Fruit fly (Drosophila melanogaster): ENCODE data around the gene CG5280.

CG5280 gene

dm6 chr3L:9020436-9021370, 30.7 kb upstream of the CG5280 start (continued):
- TF ChIP-seq Taf1 (GFP tag; IDR thresholded peaks at IDR 0.05) = no peak
- no peak for TF ChIP-seq kah (GFP tag; optimal IDR thresholded peaks at IDR 0.05)
- TF ChIP-seq Six4 (GFP tag; optimal IDR thresholded peaks at IDR 0.05) = no peak
- no peak for TF ChIP-seq prd (optimal IDR thresholded peaks at IDR 0.05)
- peak; percentile 81 for TF ChIP-seq prd (GFP tag; IDR thresholded peaks at IDR 0.05)
- no peak for TF ChIP-seq ap (GFP tag; IDR thresholded peaks at IDR 0.05)
- peak; percentile 25; the same call in 1 of the 2 replicates for TF ChIP-seq Xrp1 (GFP tag; IDR thresholded peaks at IDR 0.05)
- TF ChIP-seq CG18599 (GFP tag; optimal IDR thresholded peaks at IDR 0.05) = peak; percentile 50
- TF ChIP-seq Rx (GFP tag; IDR thresholded peaks at IDR 0.05) = no peak
- TF ChIP-seq ro (GFP tag; IDR thresholded peaks at IDR 0.05) = no peak
- TF ChIP-seq CG30403 (GFP tag; optimal IDR thresholded peaks at IDR 0.05) = no peak
- TF ChIP-seq CG9932 (GFP tag; IDR thresholded peaks at IDR 0.05) = no peak; the same call in 1 of the 2 replicates
- no peak for TF ChIP-seq twi (tag; optimal IDR thresholded peaks at IDR 0.05)
- TF ChIP-seq CG13424 (tag; optimal IDR thresholded peaks at IDR 0.05) = no peak
- TF ChIP-seq bigmax (GFP tag; optimal IDR thresholded peaks at IDR 0.05) = no peak
- TF ChIP-seq Sin3A (optimal IDR thresholded peaks at IDR 0.05) = no peak
- no peak for TF ChIP-seq H2.0 (GFP tag; IDR thresholded peaks at IDR 0.05)
- no peak for TF ChIP-seq tio (GFP tag; optimal IDR thresholded peaks at IDR 0.05)
- TF ChIP-seq bcd (GFP tag; optimal IDR thresholded peaks at IDR 0.05) = no peak
- TF ChIP-seq PHDP (tag; optimal IDR thresholded peaks at IDR 0.05) = no peak
- TF ChIP-seq zf30C (GFP tag; optimal IDR thresholded peaks at IDR 0.05) = peak; percentile 79
- no peak for TF ChIP-seq CG2875 (GFP tag; optimal IDR thresholded peaks at IDR 0.05)
- TF ChIP-seq CG9437 (GFP tag; optimal IDR thresholded peaks at IDR 0.05) = no peak
- no peak for TF ChIP-seq sna (GFP tag; IDR thresholded peaks at IDR 0.05; ENCODE audit: partially characterized antibody)

dm6 chr3L:9019196-9019662, 29.2 kb upstream of the CG5280 start, which contains the start of gene Doc2:
Doc2 (minus strand) TSS chr3L:9019246.
- no peak for TF ChIP-seq Neu2 (GFP tag; optimal IDR thresholded peaks at IDR 0.05; ENCODE audit: borderline replicate concordance)
- TF ChIP-seq grn (GFP tag; optimal IDR thresholded peaks at IDR 0.05) = peak; percentile 17
- TF ChIP-seq Med (GFP tag) = peak; percentile 42
- TF ChIP-seq NK7.1 (GFP tag; optimal IDR thresholded peaks at IDR 0.05) = no peak
- TF ChIP-seq Mad (GFP tag; optimal IDR thresholded peaks at IDR 0.05) = no peak
- TF ChIP-seq Meics (GFP tag; optimal IDR thresholded peaks at IDR 0.05) = no peak
- TF ChIP-seq zen (tag; optimal IDR thresholded peaks at IDR 0.05) = peak; percentile 81
- no peak for TF ChIP-seq CG9609 (GFP tag; optimal IDR thresholded peaks at IDR 0.05)
- no peak for TF ChIP-seq sens (GFP tag)
- TF ChIP-seq sna (GFP tag; IDR thresholded peaks at IDR 0.05; ENCODE audit: partially characterized antibody) = 0 out of 2 replicates have a peak, but pooled peaks have one; percentile 16
- no peak for TF ChIP-seq CG2199 (GFP tag; IDR thresholded peaks at IDR 0.05)
- no peak for TF ChIP-seq Atf6 (GFP tag; IDR thresholded peaks at IDR 0.05)
- no peak for TF ChIP-seq CG11560 (tag; IDR thresholded peaks at IDR 0.05)
- TF ChIP-seq CoRest (tag; optimal IDR thresholded peaks at IDR 0.05) = no peak
- no peak for TF ChIP-seq jumu (GFP tag; optimal IDR thresholded peaks at IDR 0.05)
- TF ChIP-seq vvl (GFP tag; IDR thresholded peaks at IDR 0.05) = peak; percentile 46
- TF ChIP-seq CG6175 (GFP tag; IDR thresholded peaks at IDR 0.05) = no peak
- TF ChIP-seq Chrac-16 (GFP tag; optimal IDR thresholded peaks at IDR 0.05) = no peak
- no peak for TF ChIP-seq ash1 (GFP tag; optimal IDR thresholded peaks at IDR 0.05)
- no peak for TF ChIP-seq sim (GFP tag; IDR thresholded peaks at IDR 0.05)
- TF ChIP-seq Ada2b (GFP tag; IDR thresholded peaks at IDR 0.05) = no peak
- TF ChIP-seq CG2712 (tag; optimal IDR thresholded peaks at IDR 0.05) = no peak
- TF ChIP-seq CG42726 (GFP tag; IDR thresholded peaks at IDR 0.05; ENCODE audit: partially characterized antibody) = no peak
- TF ChIP-seq grau (tag; optimal IDR thresholded peaks at IDR 0.05) = no peak
- TF ChIP-seq chif (GFP tag; optimal IDR thresholded peaks at IDR 0.05) = no peak
- no peak for TF ChIP-seq CG7357 (GFP tag; IDR thresholded peaks at IDR 0.05)
- no peak for TF ChIP-seq hkb (optimal IDR thresholded peaks at IDR 0.05)
- TF ChIP-seq hkb (GFP tag; IDR thresholded peaks at IDR 0.05) = no peak
